Worm (Caenorhabditis elegans) whole organism, young adult: ENCODE results near the gene ntl-9.

Experiments used
- F22D6.2 ChIP-seq: sonication (generic microtip); optimal IDR thresholded peaks from 2 replicates; lab custom pipeline; 2016; ENCODE audit warnings: mild to moderate bottlenecking, missing genetic modification characterization, missing compliant biosample characterization
- F23B12.7 ChIP-seq: sonication (generic microtip); optimal IDR thresholded peaks from 2 replicates; lab custom pipeline; 2017; ENCODE audit warnings: missing genetic modification characterization, mild to moderate bottlenecking, missing compliant biosample characterization, antibody characterized with exemption, moderate library complexity; ENCODE audit not compliant: insufficient read depth
- ama-1 ChIP-seq, 3 experiments: fragments of 150-350 bp in 1 of 3; sonication (generic microtip) in 2 of 3; optimal IDR thresholded peaks; 2 replicates each; lab custom pipeline; 2014 to 2018; ENCODE audit warnings: missing biosample characterization in 2 of 3, missing genetic modification characterization in 2 of 3, missing genetic modification reagents in 2 of 3
- attf-3 ChIP-seq: fragments of 200-800 bp; sonication (Bioruptor generic); conservative IDR thresholded peaks from 2 replicates; pipeline ENCODE4 v1.3.6; 2022; ENCODE audit warnings: missing genetic modification reagents, missing genetic modification characterization, missing compliant biosample characterization
- fkh-3 ChIP-seq: sonication (generic microtip); optimal IDR thresholded peaks from 2 replicates; lab custom pipeline; 2016; ENCODE audit warnings: mild to moderate bottlenecking, missing genetic modification characterization, missing compliant biosample characterization
- repo-1 ChIP-seq: sonication (generic microtip); optimal IDR thresholded peaks from 2 replicates; lab custom pipeline; 2017; ENCODE audit warnings: mild to moderate bottlenecking, missing genetic modification characterization, missing compliant biosample characterization
- snpc-1.3 ChIP-seq: sonication (generic microtip); optimal IDR thresholded peaks from 2 replicates; lab custom pipeline; 2017; ENCODE audit warnings: missing genetic modification characterization, mild to moderate bottlenecking, missing compliant biosample characterization, antibody characterized with exemption, moderate library complexity, missing genotype, missing genetic modification reagents; ENCODE audit not compliant: insufficient read depth

- no peak for TF ChIP-seq attf-3
- no peak for TF ChIP-seq F23B12.7 (tag; lab: Kevin White, UChicago)
- no peak for TF ChIP-seq F22D6.2 (tag; lab: Kevin White, UChicago)
- TF ChIP-seq fkh-3 (tag; lab: Kevin White, UChicago): no peak
- no peak for TF ChIP-seq snpc-1.3 (tag; lab: Kevin White, UChicago)
- no peak for TF ChIP-seq ama-1 (optimal IDR thresholded peaks at IDR 0.05; lab: Kevin White, UChicago)
- no peak for TF ChIP-seq ama-1 (GFP tag; optimal IDR thresholded peaks at IDR 0.05; lab: Kevin White, UChicago)
- TF ChIP-seq repo-1 (tag; lab: Kevin White, UChicago): no peak
These were observed 12.1 kb upstream of the ntl-9 start, which contains the start of the genes C26E6.12 and eri-9 for ce11 chrIII:4932203-4932699.
